Fruit fly (Drosophila melanogaster): Measurements from ENCODE around the gene Rbp1-like.
A peak's percentile ranks its signal among the peaks of the same experiment; 100 is the strongest.

Rbp1-like gene

dm6 chrX:13395020-13395419 lies 10.3 kb upstream of the Rbp1-like start:
- no peak for TF ChIP-seq noc (tag; optimal IDR thresholded peaks at IDR 0.05)

DNA sequence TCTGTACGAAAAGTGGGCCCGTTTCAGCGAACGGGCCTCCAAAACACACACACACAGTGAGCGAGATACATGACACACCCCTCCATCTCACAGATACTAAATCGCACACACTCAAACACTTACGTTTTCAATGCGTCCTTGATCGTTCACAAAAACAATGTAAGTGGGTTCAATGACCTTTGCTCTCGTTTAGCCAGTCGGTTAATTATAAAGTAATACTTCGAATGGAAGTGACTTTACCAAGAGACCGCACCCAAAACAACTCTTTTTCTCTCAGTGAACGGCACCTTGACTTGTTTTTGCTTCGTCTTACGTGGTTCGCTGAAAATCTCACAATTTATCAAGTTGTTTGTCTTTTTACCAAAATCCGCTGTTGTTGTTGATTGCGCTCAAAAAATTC lies 9.7 kb upstream of the Rbp1-like start:
- TF ChIP-seq noc (tag; optimal IDR thresholded peaks at IDR 0.05) = no peak

DNA sequence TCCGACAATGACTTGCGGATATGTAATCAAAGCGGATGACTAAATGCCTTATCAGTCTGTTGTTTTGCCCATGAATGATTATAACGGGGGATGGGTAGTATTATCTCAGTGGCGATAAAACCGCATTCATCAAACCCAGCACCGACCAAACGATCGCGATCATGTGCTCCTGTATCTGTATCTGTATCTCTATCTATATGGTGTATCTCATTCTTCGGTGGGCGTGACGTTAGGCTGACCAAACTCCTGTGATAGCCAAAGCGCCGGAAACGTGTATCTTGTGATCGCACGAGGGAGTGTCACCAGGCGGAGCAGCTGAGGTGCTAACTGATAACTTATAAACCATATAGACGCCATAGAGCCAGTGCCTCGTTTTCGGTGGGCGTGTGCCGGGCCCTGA lies 8.1 kb upstream of the Rbp1-like start:
- TF ChIP-seq noc (tag; optimal IDR thresholded peaks at IDR 0.05) = peak; percentile 6

DNA sequence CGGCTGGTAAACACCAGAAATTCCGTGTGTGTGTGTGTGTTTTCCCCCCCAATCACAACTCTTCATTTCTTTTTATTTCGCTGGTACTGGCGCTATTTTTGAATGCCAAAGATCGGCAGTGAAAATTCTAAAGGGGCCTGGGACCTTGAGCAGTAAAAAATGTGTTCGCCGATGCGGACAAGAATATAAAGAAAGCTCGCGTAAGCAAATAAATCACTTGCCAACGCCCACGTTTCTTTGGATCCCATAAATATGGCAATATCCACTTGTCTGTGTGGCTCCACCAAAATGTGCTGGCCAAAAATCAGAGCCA lies 7.3 kb upstream of the Rbp1-like start:
- TF ChIP-seq noc (tag; optimal IDR thresholded peaks at IDR 0.05) = no peak

- TF ChIP-seq noc (tag; optimal IDR thresholded peaks at IDR 0.05) = peak; percentile 81
Measured at dm6 chrX:13391174-13392040, 6.7 kb upstream of the Rbp1-like start.

DNA sequence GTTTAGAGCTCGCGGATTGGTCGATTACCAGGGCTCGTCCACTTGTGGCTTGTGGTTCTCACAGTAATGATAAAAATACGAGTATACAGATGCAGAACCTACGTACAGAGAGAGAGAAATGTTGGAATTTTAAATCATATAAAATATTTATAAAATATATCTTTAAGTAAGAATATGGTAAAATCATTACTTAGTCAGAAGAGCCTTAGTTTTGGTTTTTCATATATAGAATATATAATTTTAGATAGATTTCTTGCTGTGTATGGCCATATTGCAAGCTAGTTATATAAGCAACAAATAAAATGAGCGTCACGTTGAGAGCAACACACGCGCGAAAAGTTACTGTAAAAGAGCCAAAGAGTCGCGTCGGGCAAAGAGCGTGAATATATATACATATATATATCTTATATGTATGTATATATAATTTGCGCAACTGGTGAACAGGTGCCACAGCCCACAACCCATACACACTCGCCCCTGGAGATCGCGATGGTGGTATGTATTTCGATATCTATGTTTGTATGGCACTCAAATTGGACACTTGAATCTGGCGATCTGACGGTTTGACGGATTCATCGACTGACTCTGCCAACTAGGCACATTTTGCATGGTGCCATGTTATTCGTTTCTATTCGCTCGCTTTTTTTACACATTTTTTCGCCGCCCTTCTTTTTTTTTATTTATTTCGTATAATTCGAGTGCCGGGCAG lies 5.9 kb upstream of the Rbp1-like start:
- peak; percentile 97 for TF ChIP-seq noc (tag; optimal IDR thresholded peaks at IDR 0.05)

- TF ChIP-seq noc (tag; optimal IDR thresholded peaks at IDR 0.05) = peak; percentile 81
Measured at dm6 chrX:13387373-13387850, 2.7 kb upstream of the Rbp1-like start, which contains the start of the genes Ype and CG1662. TSS of gene Ype (minus strand) at chrX:13387417. TSS of gene CG1662 (plus strand) at chrX:13387563.

DNA sequence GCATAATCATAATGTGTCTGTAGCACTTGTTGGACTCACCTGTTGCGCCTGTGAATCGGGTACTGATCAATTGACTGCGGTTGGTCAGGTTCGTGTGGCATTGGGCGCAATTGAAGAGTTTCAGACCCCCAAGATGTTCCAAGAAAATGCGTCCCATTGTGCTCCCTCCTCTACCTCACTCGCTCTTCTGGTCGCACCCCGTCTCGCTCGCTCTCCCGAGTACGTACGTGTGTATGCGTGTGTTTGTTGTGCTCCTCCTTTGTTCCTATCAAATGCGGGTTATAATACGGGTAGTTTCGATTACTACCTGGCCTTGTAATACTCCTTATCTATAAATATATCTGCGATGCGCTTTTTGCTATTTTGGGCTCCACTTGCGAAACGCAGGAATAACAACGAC lies 2.1 kb upstream of the Rbp1-like start:
- TF ChIP-seq noc (tag; optimal IDR thresholded peaks at IDR 0.05) = no peak

DNA sequence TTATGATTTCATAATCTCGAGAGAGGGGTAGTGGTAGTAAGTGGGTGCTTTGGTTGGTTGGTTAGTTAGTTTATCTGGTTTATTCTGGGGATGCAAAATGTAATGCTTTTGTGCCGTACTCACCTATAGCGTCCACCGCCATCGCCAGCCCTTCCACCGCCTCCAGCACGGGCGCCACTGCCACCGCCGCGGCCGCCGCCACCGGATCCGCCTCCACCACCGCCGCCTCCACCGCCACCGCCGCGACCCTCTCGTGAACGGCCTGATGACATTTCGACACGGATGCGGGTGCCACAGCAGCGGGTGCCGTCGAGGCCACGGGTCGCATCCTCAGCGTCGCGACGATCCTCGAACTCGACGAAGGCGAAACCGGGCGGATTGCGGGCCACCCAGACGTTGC lies 500 bp downstream of the Rbp1-like start:
- no peak for TF ChIP-seq noc (tag; optimal IDR thresholded peaks at IDR 0.05)

- no peak for TF ChIP-seq noc (tag; optimal IDR thresholded peaks at IDR 0.05)
Measured at dm6 chrX:13383770-13384169, 907 bp downstream of the Rbp1-like start.

dm6 chrX:13376520-13376919 lies 8.2 kb downstream of the Rbp1-like start:
- peak; percentile 81 for TF ChIP-seq noc (tag; optimal IDR thresholded peaks at IDR 0.05)

DNA sequence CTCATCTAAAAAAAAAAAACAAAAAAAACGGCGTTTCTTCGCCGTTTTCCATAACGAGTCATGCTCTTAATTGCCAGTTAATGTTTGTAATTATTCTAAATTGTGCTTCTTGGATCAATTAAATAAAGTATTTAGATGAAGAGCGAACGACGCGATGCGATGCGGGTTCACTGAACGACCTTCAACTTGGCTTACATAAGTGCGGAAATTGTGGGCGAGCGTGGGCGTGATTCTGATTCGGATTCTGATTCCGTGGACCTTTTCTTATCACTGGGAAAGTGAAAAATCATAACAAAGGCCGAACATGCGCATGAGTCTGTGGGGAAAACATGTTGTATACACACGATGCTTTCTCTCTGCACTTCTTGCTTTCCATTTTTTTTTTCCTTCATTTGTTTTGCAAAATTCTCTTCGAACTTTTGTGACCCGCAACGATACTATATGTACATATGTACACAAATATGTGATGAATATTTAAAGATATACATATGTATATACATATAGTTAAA lies 9.1 kb downstream of the Rbp1-like start:
- TF ChIP-seq noc (tag; optimal IDR thresholded peaks at IDR 0.05) = no peak

- no peak for TF ChIP-seq noc (tag; optimal IDR thresholded peaks at IDR 0.05)
Measured at dm6 chrX:13374979-13375378, 9.7 kb downstream of the Rbp1-like start.

- no peak for TF ChIP-seq noc (tag; optimal IDR thresholded peaks at IDR 0.05)
Measured at dm6 chrX:13374154-13374536, 10.5 kb downstream of the Rbp1-like start.

DNA sequence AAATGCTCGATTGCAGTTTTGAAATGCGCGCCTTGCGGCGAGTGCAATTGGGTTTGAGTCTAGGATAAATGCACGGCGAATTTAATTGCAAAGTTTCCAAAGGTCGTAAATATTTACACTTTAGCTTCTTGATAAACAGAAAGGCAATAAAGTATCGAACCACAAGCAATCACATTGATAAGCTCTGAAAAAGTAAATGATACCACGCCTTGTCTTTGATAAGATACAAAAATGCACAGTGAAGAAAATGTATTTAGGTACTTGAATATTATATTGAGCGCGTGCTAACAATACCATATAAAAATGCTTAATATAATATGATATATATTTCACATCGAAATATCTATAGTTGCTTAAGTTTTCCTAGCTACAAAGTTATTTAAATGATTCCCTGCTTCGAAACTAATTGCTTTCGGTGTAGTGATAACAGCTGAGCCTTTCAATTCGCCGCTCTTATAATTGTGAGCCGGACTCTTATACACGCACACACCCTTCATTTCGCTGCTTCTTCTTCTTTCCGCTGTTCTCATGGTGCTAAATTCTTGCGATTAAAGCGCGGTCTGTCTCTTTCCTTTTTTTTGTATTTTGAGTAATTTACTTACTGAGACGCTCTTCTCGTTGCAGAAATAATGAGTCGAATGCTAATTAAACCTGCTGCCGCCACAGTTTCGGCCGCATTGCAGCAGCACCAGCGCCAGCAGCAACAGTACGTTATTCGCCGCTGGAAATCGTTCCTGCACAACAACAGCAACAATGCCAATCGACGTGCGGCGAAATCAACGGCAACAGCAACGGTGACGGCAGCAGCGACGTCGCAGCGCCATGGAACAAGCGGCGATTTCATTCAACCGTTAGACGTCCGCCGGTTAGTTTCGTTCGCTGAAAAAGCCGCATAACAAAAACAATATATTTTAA lies 11.2 kb downstream of the Rbp1-like start:
- TF ChIP-seq noc (tag; optimal IDR thresholded peaks at IDR 0.05) = peak; percentile 63

- no peak for TF ChIP-seq noc (tag; optimal IDR thresholded peaks at IDR 0.05)
Measured at dm6 chrX:13372512-13372911, 12.2 kb downstream of the Rbp1-like start.

Data from whole organism, larva.